Fruit fly (Drosophila melanogaster) S2 (cell line): ENCODE measurements around the gene CG6142.

Experiments used
- CG8478 ChIP-seq: fragments of >200 bp; optimal IDR thresholded peaks from 2 replicates; lab custom pipeline; 2018
- CTCF ChIP-seq, 2 experiments: fragments of >200 bp; optimal IDR thresholded peaks; 2 replicates each; lab custom pipeline; 2018

DNA sequence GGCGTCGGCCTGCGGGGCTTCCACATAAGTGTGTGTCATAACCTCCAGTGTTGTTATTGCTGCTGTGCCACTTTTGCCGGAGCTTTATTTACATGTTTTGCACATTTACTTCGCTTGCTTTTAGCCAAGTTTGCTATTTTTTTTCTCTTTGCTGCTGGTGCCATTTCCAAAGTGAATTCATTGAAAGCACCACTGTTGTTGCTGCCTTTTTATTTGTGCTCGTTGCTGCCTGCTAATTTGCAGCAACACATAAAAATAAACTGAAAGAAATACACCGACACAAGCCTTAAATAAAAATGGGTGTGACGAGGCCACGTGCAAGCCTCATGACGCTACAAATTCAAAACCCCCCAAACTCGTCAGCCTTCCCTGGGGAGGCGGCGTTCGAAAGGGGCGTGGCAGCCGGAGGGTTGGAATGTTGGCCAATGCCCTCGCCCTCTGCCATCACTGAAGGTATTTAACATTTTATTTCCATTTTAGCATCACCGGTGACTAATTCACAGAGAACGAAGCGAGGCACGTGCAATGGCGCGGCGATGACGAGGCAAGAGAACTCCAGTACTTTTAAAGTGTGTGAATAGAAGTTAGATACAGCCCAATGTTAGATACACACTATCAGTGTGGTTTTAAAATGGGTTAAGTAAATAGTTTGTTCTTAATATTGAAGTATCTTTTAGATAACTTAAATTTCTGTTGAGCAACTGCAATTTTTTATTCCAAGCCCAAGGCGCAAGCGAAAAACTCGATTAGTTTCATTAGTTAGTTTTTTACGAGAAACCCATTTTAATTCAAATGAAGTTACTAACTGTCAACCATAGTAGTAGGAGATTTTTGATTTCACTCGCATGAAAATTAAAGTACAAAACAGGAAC is 6.9 kb upstream of the CG6142 start, which contains the start of gene CG14556:
- TF ChIP-seq CTCF (optimal IDR thresholded peaks at IDR 0.05; lab: Kevin White, UChicago), result no peak
- no peak for TF ChIP-seq CG8478 (lab: Kevin White, UChicago)
